Worm (Caenorhabditis elegans) whole organism, L4 larva: ENCODE results near the gene bath-42.

Experiments used
- D1046.2 ChIP-seq: fragments of 200-800 bp; sonication (Bioruptor generic); IDR thresholded peaks from 2 replicates; pipeline ENCODE4 v1.3.6; 2022; ENCODE audit warnings: missing genetic modification characterization, missing compliant biosample characterization
- R02D3.7 ChIP-seq: fragments of 150-350 bp; sonication (generic microtip); optimal IDR thresholded peaks from 3 replicates; lab custom pipeline; 2014; ENCODE audit warnings: missing biosample characterization, missing genetic modification characterization
- T26A8.4 ChIP-seq: fragments of 200-800 bp; sonication (Bioruptor generic); IDR thresholded peaks from 2 replicates; pipeline ENCODE4 v1.3.6; 2022; ENCODE audit warnings: missing genetic modification characterization, missing compliant biosample characterization
- ZK337.2 ChIP-seq: fragments of 200-800 bp; sonication (Bioruptor generic); IDR thresholded peaks from 2 replicates; pipeline ENCODE4 v1.3.6; 2022; ENCODE audit warnings: missing genetic modification reagents, missing genetic modification characterization, missing compliant biosample characterization
- ceh-28 ChIP-seq: fragments of 150-350 bp; optimal IDR thresholded peaks from 2 replicates; lab custom pipeline; 2014; ENCODE audit warnings: missing biosample characterization, missing genetic modification reagents, missing genetic modification characterization
- ceh-82 ChIP-seq: sonication (generic microtip); optimal IDR thresholded peaks from 2 replicates; lab custom pipeline; 2017; ENCODE audit warnings: missing biosample characterization, missing genetic modification characterization
- fos-1 ChIP-seq: fragments of 150-350 bp; optimal IDR thresholded peaks from 2 replicates; lab custom pipeline; 2014; ENCODE audit warnings: missing biosample characterization, missing genetic modification characterization
- jun-1 ChIP-seq: fragments of 150-350 bp; optimal IDR thresholded peaks from 2 replicates; lab custom pipeline; 2014; ENCODE audit warnings: missing biosample characterization, missing genetic modification reagents, missing genetic modification characterization
- lsy-2 ChIP-seq, 2 experiments: fragments of 150-350 bp in 1 of 2; sonication (generic microtip) in 1 of 2; optimal IDR thresholded peaks; 2 replicates each; lab custom pipeline; 2014 to 2017; ENCODE audit warnings: missing biosample characterization in 2 of 2, missing genetic modification characterization in 2 of 2
- nhr-10 ChIP-seq: fragments of 150-350 bp; optimal IDR thresholded peaks from 2 replicates; lab custom pipeline; 2014; ENCODE audit warnings: missing biosample characterization, missing genetic modification characterization
- nhr-111 ChIP-seq: fragments of 200-800 bp; sonication (Bioruptor generic); optimal IDR thresholded peaks from 2 replicates; lab custom pipeline; 2018; ENCODE audit warnings: mild to moderate bottlenecking, missing genetic modification characterization, missing compliant biosample characterization
- snpc-4 ChIP-seq: fragments of 150-350 bp; optimal IDR thresholded peaks from 2 replicates; lab custom pipeline; 2014; ENCODE audit warnings: missing biosample characterization, missing genetic modification characterization
- unc-62 ChIP-seq, 3 experiments: fragments of 150-350 bp in 1 of 3; sonication (generic microtip); optimal IDR thresholded peaks in 2 of 3; peaks in 1 of 3; 1 replicate in 1 of 3; 2 replicates in 2 of 3; lab custom pipeline; 2014 to 2017; ENCODE audit warnings: missing biosample characterization in 3 of 3, missing genetic modification characterization in 3 of 3, missing genetic modification reagents in 3 of 3, missing genotype in 1 of 3

ce11 chrIII:8115877-8116276, 47.3 kb downstream of the bath-42 start:
- TF ChIP-seq fos-1 (tag; lab: Kevin White, UChicago) = no peak
- no peak for TF ChIP-seq ceh-28 (tag; lab: Kevin White, UChicago)
- no peak for TF ChIP-seq ZK337.2
- no peak for TF ChIP-seq nhr-111 (GFP tag; lab: Kevin White, UChicago)
- no peak for TF ChIP-seq snpc-4 (tag; lab: Kevin White, UChicago)
- TF ChIP-seq R02D3.7 = no peak
- TF ChIP-seq D1046.2 = no peak
- TF ChIP-seq lsy-2 (tag; optimal IDR thresholded peaks at IDR 0.05; lab: Kevin White, UChicago) = no peak
- no peak for TF ChIP-seq ceh-82 (tag; lab: Kevin White, UChicago)
- TF ChIP-seq T26A8.4 (GFP tag; lab: Robert Waterston, UW) = no peak
- no peak for TF ChIP-seq jun-1 (tag; lab: Kevin White, UChicago)
- no peak for TF ChIP-seq nhr-10 (tag; lab: Kevin White, UChicago)
- no peak for TF ChIP-seq unc-62 (GFP tag; optimal IDR thresholded peaks at IDR 0.05 in 1 of 2; lab: Kevin White, UChicago)
- TF ChIP-seq unc-62 (tag; optimal IDR thresholded peaks at IDR 0.05; lab: Kevin White, UChicago) = no peak
